Worm (Caenorhabditis elegans) whole organism, late embryonic: Measurements from ENCODE around the gene F17C11.6.

Experiments
- T23F11.4 ChIP-seq: fragments of 200-800 bp; sonication (Bioruptor generic); optimal IDR thresholded peaks from 2 replicates; lab custom pipeline; 2018; ENCODE audit warnings: mild to moderate bottlenecking, missing genetic modification characterization, missing compliant biosample characterization
- ama-1 ChIP-seq: fragments of 150-350 bp; optimal IDR thresholded peaks from 2 replicates; lab custom pipeline; 2014
- dve-1 ChIP-seq: sonication (generic microtip); optimal IDR thresholded peaks from 2 replicates; lab custom pipeline; 2017; ENCODE audit warnings: antibody characterized with exemption, mild to moderate bottlenecking, missing genetic modification characterization, missing compliant biosample characterization
- elt-2 ChIP-seq: sonication (generic microtip); optimal IDR thresholded peaks from 2 replicates; lab custom pipeline; 2016; ENCODE audit warnings: missing genetic modification reagents, missing genetic modification characterization, missing compliant biosample characterization
- fkh-10 ChIP-seq: fragments of 150-350 bp; optimal IDR thresholded peaks from 2 replicates; lab custom pipeline; 2014; ENCODE audit warnings: missing biosample characterization, missing genetic modification reagents, missing genetic modification characterization
- hlh-15 ChIP-seq: sonication (generic microtip); optimal IDR thresholded peaks from 2 replicates; lab custom pipeline; 2016; ENCODE audit warnings: missing genetic modification characterization, missing compliant biosample characterization
- lin-11 ChIP-seq: fragments of 200-800 bp; sonication (Bioruptor generic); optimal IDR thresholded peaks from 2 replicates; lab custom pipeline; 2018; ENCODE audit warnings: mild to moderate bottlenecking, missing genetic modification characterization, missing compliant biosample characterization
- pag-3 ChIP-seq: sonication (generic microtip); optimal IDR thresholded peaks from 2 replicates; lab custom pipeline; 2016; ENCODE audit warnings: missing compliant biosample characterization, missing genetic modification characterization, borderline replicate concordance
- pha-4 ChIP-seq: fragments of 150-350 bp; optimal IDR thresholded peaks from 2 replicates; lab custom pipeline; 2018; ENCODE audit warnings: missing biosample characterization, missing genetic modification reagents, missing genetic modification characterization
- pqm-1 ChIP-seq: sonication (generic microtip); optimal IDR thresholded peaks from 2 replicates; lab custom pipeline; 2016; ENCODE audit warnings: missing genetic modification characterization, missing compliant biosample characterization
- pros-1 ChIP-seq: fragments of 150-350 bp; optimal IDR thresholded peaks from 2 replicates; lab custom pipeline; 2014; ENCODE audit warnings: missing biosample characterization, missing genetic modification reagents, missing genetic modification characterization
- sox-4 ChIP-seq: sonication (generic microtip); optimal IDR thresholded peaks from 2 replicates; lab custom pipeline; 2017; ENCODE audit warnings: mild to moderate bottlenecking, missing genetic modification characterization, inconsistent platforms, missing compliant biosample characterization
- unc-3 ChIP-seq, 2 experiments: fragments of 200-800 bp in 1 of 2; sonication (Bioruptor generic) in 1 of 2; sonication (generic microtip) in 1 of 2; conservative IDR thresholded peaks in 1 of 2; optimal IDR thresholded peaks in 1 of 2; 2 replicates each; pipeline versions ENCODE4 v1.3.6 to Lab custom; 2016 to 2022; ENCODE audit warnings: missing compliant biosample characterization in 2 of 2, missing genetic modification characterization in 2 of 2, missing genetic modification reagents in 1 of 2
- unc-86 ChIP-seq: sonication (generic microtip); optimal IDR thresholded peaks from 2 replicates; lab custom pipeline; 2016; ENCODE audit warnings: missing genetic modification characterization, missing compliant biosample characterization

DNA sequence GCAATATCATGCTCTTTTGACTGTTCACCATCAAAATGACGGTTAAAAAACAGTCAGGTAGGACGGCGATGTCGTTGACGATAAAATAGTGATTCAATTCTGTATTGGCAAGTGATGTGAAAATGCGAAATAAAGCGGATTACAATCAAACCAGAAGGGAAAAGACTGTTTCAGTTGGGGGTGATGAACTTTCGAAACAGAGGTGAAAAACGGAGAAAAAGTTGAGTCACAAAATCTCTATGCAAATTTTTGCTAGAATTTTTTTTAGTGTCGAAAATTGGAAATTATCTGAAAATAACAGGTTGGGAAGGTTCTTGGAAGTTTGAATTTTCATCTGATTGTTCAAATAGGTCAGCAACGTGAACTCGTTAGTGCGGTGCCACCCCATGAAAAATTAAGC is 33.2 kb upstream of the F17C11.6 start, which contains the start of gene nas-31:
- TF ChIP-seq sox-4 (tag; lab: Kevin White, UChicago) (no peak), pros-1 (tag; lab: Kevin White, UChicago) (no peak), unc-86 (tag; lab: Kevin White, UChicago) (no peak), lin-11 (tag; lab: Kevin White, UChicago) (no peak), pag-3 (no peak), dve-1 (tag; lab: Kevin White, UChicago) (no peak), elt-2 (no peak), pha-4 (tag; lab: Kevin White, UChicago) (no peak), T23F11.4 (GFP tag; lab: Kevin White, UChicago) (no peak), pqm-1 (no peak), unc-3 (GFP tag; conservative IDR thresholded peaks at IDR 0.05; lab: Robert Waterston, UW) (no peak), unc-3 (tag; optimal IDR thresholded peaks at IDR 0.05; lab: Kevin White, UChicago) (no peak), ama-1 (lab: Kevin White, UChicago) (no peak), fkh-10 (GFP tag; lab: Kevin White, UChicago) (no peak), hlh-15 (tag; lab: Kevin White, UChicago) (no peak)
